Worm (Caenorhabditis elegans) whole organism, L2 larva: ENCODE measurements around the gene mrpl-35.
A peak's percentile ranks its signal among the peaks of the same experiment; 100 is the strongest.

Experiments used
- C34F6.9 ChIP-seq: fragments of 150-350 bp; optimal IDR thresholded peaks from 2 replicates; lab custom pipeline; 2014; ENCODE audit warnings: missing biosample characterization, missing genetic modification characterization
- F13H6.1 ChIP-seq: sonication (generic microtip); optimal IDR thresholded peaks from 2 replicates; lab custom pipeline; 2016; ENCODE audit warnings: missing genetic modification characterization, missing compliant biosample characterization
- R02D3.7 ChIP-seq: fragments of 150-350 bp; optimal IDR thresholded peaks from 2 replicates; lab custom pipeline; 2014; ENCODE audit warnings: missing biosample characterization, missing genetic modification characterization
- Y55F3AM.14 ChIP-seq: fragments of 200-800 bp; sonication (Bioruptor generic); optimal IDR thresholded peaks from 2 replicates; lab custom pipeline; 2018; ENCODE audit warnings: mild to moderate bottlenecking, missing genetic modification characterization, missing compliant biosample characterization
- ZK546.5 ChIP-seq: sonication (generic microtip); optimal IDR thresholded peaks from 2 replicates; lab custom pipeline; 2017; ENCODE audit warnings: missing biosample characterization, missing genetic modification characterization
- alr-1 ChIP-seq: fragments of 150-350 bp; optimal IDR thresholded peaks from 2 replicates; lab custom pipeline; 2014; ENCODE audit warnings: missing biosample characterization, missing genetic modification characterization
- aly-2 ChIP-seq: fragments of 150-350 bp; optimal IDR thresholded peaks from 2 replicates; lab custom pipeline; 2014; ENCODE audit warnings: missing biosample characterization, missing genetic modification characterization
- ama-1 ChIP-seq: fragments of 150-350 bp; optimal IDR thresholded peaks from 2 replicates; lab custom pipeline; 2018; ENCODE audit warnings: inconsistent platforms
- blmp-1 ChIP-seq: sonication (generic microtip); optimal IDR thresholded peaks from 2 replicates; lab custom pipeline; 2017; ENCODE audit warnings: missing genetic modification characterization, mild to moderate bottlenecking, missing compliant biosample characterization, antibody characterized with exemption, moderate library complexity; ENCODE audit not compliant: insufficient read depth
- ceh-16 ChIP-seq: fragments of 150-350 bp; optimal IDR thresholded peaks from 2 replicates; lab custom pipeline; 2014; ENCODE audit warnings: missing biosample characterization, missing genetic modification characterization
- ceh-82 ChIP-seq: fragments of 150-350 bp; optimal IDR thresholded peaks from 2 replicates; lab custom pipeline; 2014; ENCODE audit warnings: missing biosample characterization, missing genetic modification characterization
- crh-2 ChIP-seq: sonication (generic microtip); optimal IDR thresholded peaks from 2 replicates; lab custom pipeline; 2017; ENCODE audit warnings: missing biosample characterization, missing genetic modification characterization
- dmd-4 ChIP-seq: sonication (generic microtip); optimal IDR thresholded peaks from 2 replicates; lab custom pipeline; 2017; ENCODE audit warnings: missing biosample characterization, missing genetic modification characterization
- egl-27 ChIP-seq: sonication (generic microtip); optimal IDR thresholded peaks from 3 replicates; lab custom pipeline; 2017; ENCODE audit warnings: missing biosample characterization, missing genetic modification reagents, missing genetic modification characterization
- elt-1 ChIP-seq: fragments of 150-350 bp; optimal IDR thresholded peaks from 2 replicates; lab custom pipeline; 2014; ENCODE audit warnings: missing biosample characterization, missing genetic modification characterization
- elt-3 ChIP-seq: sonication (generic microtip); optimal IDR thresholded peaks from 2 replicates; lab custom pipeline; 2017; ENCODE audit warnings: missing biosample characterization, missing genetic modification characterization
- fos-1 ChIP-seq: fragments of 150-350 bp; optimal IDR thresholded peaks from 2 replicates; lab custom pipeline; 2014; ENCODE audit warnings: missing biosample characterization, missing genetic modification characterization
- gmeb-1 ChIP-seq: fragments of 150-350 bp; optimal IDR thresholded peaks from 2 replicates; lab custom pipeline; 2014; ENCODE audit warnings: missing biosample characterization, missing genetic modification characterization
- lin-11 ChIP-seq: fragments of 150-350 bp; sonication (generic microtip); optimal IDR thresholded peaks from 2 replicates; lab custom pipeline; 2014; ENCODE audit warnings: missing biosample characterization, missing genetic modification characterization, inconsistent platforms, mixed read lengths
- lin-13 ChIP-seq: fragments of 150-350 bp; optimal IDR thresholded peaks from 2 replicates; lab custom pipeline; 2014; ENCODE audit warnings: missing biosample characterization, missing genetic modification reagents, missing genetic modification characterization
- lin-39 ChIP-seq: fragments of 150-350 bp; optimal IDR thresholded peaks from 2 replicates; lab custom pipeline; 2014; ENCODE audit warnings: missing biosample characterization, missing genetic modification reagents, missing genetic modification characterization
- mab-5 ChIP-seq: fragments of 150-350 bp; optimal IDR thresholded peaks from 2 replicates; lab custom pipeline; 2014; ENCODE audit warnings: missing biosample characterization, missing genetic modification characterization
- mbf-1 ChIP-seq: sonication (generic microtip); optimal IDR thresholded peaks from 2 replicates; lab custom pipeline; 2017; ENCODE audit warnings: missing biosample characterization, missing genetic modification characterization
- mdl-1 ChIP-seq, 2 experiments: fragments of 150-350 bp in 1 of 2; sonication (generic microtip) in 1 of 2; optimal IDR thresholded peaks; 2 replicates each; lab custom pipeline; 2017; ENCODE audit warnings: missing biosample characterization in 2 of 2, missing genetic modification characterization in 2 of 2
- nhr-10 ChIP-seq: sonication (generic microtip); optimal IDR thresholded peaks from 2 replicates; lab custom pipeline; 2017; ENCODE audit warnings: missing biosample characterization, missing genetic modification characterization
- nhr-11 ChIP-seq: fragments of 150-350 bp; optimal IDR thresholded peaks from 2 replicates; lab custom pipeline; 2014; ENCODE audit warnings: missing biosample characterization, missing genetic modification characterization
- nhr-12 ChIP-seq: fragments of 150-350 bp; optimal IDR thresholded peaks from 2 replicates; lab custom pipeline; 2014; ENCODE audit warnings: missing biosample characterization, missing genetic modification characterization
- nhr-129 ChIP-seq: fragments of 150-350 bp; optimal IDR thresholded peaks from 2 replicates; lab custom pipeline; 2014; ENCODE audit warnings: missing biosample characterization, missing genetic modification characterization
- nhr-21 ChIP-seq: fragments of 150-350 bp; optimal IDR thresholded peaks from 2 replicates; lab custom pipeline; 2014; ENCODE audit warnings: missing biosample characterization, missing genetic modification characterization
- nhr-23 ChIP-seq: fragments of 150-350 bp; optimal IDR thresholded peaks from 2 replicates; lab custom pipeline; 2014; ENCODE audit warnings: missing biosample characterization, missing genetic modification reagents, missing genetic modification characterization
- nhr-237 ChIP-seq: fragments of 150-350 bp; optimal IDR thresholded peaks from 2 replicates; lab custom pipeline; 2014; ENCODE audit warnings: missing biosample characterization, missing genetic modification characterization
- nhr-25 ChIP-seq: fragments of 150-350 bp; sonication (generic microtip); optimal IDR thresholded peaks from 3 replicates; lab custom pipeline; 2014; ENCODE audit warnings: missing biosample characterization, missing genetic modification characterization
- nhr-6 ChIP-seq: fragments of 150-350 bp; optimal IDR thresholded peaks from 2 replicates; lab custom pipeline; 2014; ENCODE audit warnings: missing biosample characterization, missing genetic modification characterization
- nhr-77 ChIP-seq: fragments of 150-350 bp; optimal IDR thresholded peaks from 2 replicates; lab custom pipeline; 2014; ENCODE audit warnings: missing biosample characterization, missing genetic modification characterization
- peb-1 ChIP-seq: fragments of 150-350 bp; optimal IDR thresholded peaks from 2 replicates; lab custom pipeline; 2014; ENCODE audit warnings: missing biosample characterization, missing genetic modification characterization
- sem-4 ChIP-seq: fragments of 150-350 bp; optimal IDR thresholded peaks from 2 replicates; lab custom pipeline; 2014; ENCODE audit warnings: missing biosample characterization, missing genetic modification reagents, missing genetic modification characterization
- skn-1 ChIP-seq: sonication (generic microtip); optimal IDR thresholded peaks from 2 replicates; lab custom pipeline; 2017; ENCODE audit warnings: missing biosample characterization, missing genetic modification characterization
- sma-3 ChIP-seq: sonication (generic microtip); optimal IDR thresholded peaks from 2 replicates; lab custom pipeline; 2016; ENCODE audit warnings: missing genetic modification reagents, missing genetic modification characterization, missing compliant biosample characterization
- sma-9 ChIP-seq, 2 experiments: fragments of 150-350 bp in 1 of 2; sonication (generic microtip) in 1 of 2; optimal IDR thresholded peaks; 2 replicates each; lab custom pipeline; 2014 to 2016; ENCODE audit warnings: missing genetic modification characterization in 2 of 2, mild to moderate bottlenecking in 1 of 2, missing biosample characterization in 1 of 2, missing compliant biosample characterization in 1 of 2, missing genetic modification reagents in 1 of 2, moderate library complexity in 1 of 2
- snpc-4 ChIP-seq: fragments of 150-350 bp; optimal IDR thresholded peaks from 2 replicates; lab custom pipeline; 2014; ENCODE audit warnings: missing biosample characterization, missing genetic modification characterization
- unc-39 ChIP-seq: fragments of 150-350 bp; optimal IDR thresholded peaks from 2 replicates; lab custom pipeline; 2014; ENCODE audit warnings: missing biosample characterization, missing genetic modification characterization
- unc-55 ChIP-seq: fragments of 150-350 bp; sonication (generic microtip); optimal IDR thresholded peaks from 3 replicates; lab custom pipeline; 2014; ENCODE audit warnings: missing biosample characterization, missing genetic modification reagents, missing genetic modification characterization
- unc-62 ChIP-seq: fragments of 150-350 bp; optimal IDR thresholded peaks from 2 replicates; lab custom pipeline; 2014; ENCODE audit warnings: missing biosample characterization, missing genetic modification reagents, missing genetic modification characterization
- zag-1 ChIP-seq: fragments of 150-350 bp; optimal IDR thresholded peaks from 2 replicates; lab custom pipeline; 2014; ENCODE audit warnings: missing biosample characterization, missing genetic modification characterization
- ztf-1 ChIP-seq: fragments of 200-800 bp; sonication (Bioruptor generic); conservative IDR thresholded peaks from 2 replicates; pipeline ENCODE4 v1.3.6; 2022; ENCODE audit warnings: missing genetic modification characterization, missing compliant biosample characterization
- ztf-11 ChIP-seq: sonication (generic microtip); optimal IDR thresholded peaks from 2 replicates; lab custom pipeline; 2017; ENCODE audit warnings: missing biosample characterization, missing genetic modification characterization
- ztf-4 ChIP-seq: fragments of 150-350 bp; optimal IDR thresholded peaks from 2 replicates; lab custom pipeline; 2014; ENCODE audit warnings: missing biosample characterization, missing genetic modification characterization

Gene mrpl-35

DNA sequence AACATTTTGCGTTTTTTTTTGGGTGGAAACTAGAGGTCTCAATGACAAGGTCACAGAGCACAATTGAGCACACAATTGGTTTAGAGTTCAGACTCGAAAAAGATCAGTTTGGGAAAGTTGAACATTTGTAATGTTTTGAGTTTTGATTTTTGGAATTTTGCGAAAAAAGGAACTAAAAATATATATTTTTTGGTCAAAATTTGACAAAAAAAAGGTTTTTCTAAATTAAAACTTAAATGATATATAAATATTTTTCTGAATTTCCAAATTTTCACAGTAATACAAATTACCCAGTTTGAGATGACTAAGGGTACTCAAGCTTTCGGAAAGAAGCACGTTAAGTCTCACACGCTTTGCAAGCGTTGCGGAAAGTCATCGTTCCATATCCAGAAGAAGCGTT lies 18.3 kb downstream of the mrpl-35 start, which contains the start of gene rpl-37:
rpl-37 (plus strand) TSS at position 301 of the 400 bp plus-strand sequence.
- TF ChIP-seq nhr-10, result no peak
- no peak for TF ChIP-seq R02D3.7 (tag; lab: Kevin White, UChicago)
- no peak for TF ChIP-seq nhr-237 (tag; lab: Kevin White, UChicago)
- TF ChIP-seq snpc-4 (tag; lab: Kevin White, UChicago), result no peak
- no peak for TF ChIP-seq lin-39
- no peak for TF ChIP-seq ama-1 (lab: Kevin White, UChicago)
- no peak for TF ChIP-seq zag-1 (tag; lab: Kevin White, UChicago)
- no peak for TF ChIP-seq mab-5 (tag; lab: Kevin White, UChicago)
- no peak for TF ChIP-seq C34F6.9
- no peak for TF ChIP-seq ZK546.5 (tag; lab: Kevin White, UChicago)
- no peak for TF ChIP-seq nhr-23 (tag; lab: Kevin White, UChicago)
- no peak for TF ChIP-seq Y55F3AM.14

DNA sequence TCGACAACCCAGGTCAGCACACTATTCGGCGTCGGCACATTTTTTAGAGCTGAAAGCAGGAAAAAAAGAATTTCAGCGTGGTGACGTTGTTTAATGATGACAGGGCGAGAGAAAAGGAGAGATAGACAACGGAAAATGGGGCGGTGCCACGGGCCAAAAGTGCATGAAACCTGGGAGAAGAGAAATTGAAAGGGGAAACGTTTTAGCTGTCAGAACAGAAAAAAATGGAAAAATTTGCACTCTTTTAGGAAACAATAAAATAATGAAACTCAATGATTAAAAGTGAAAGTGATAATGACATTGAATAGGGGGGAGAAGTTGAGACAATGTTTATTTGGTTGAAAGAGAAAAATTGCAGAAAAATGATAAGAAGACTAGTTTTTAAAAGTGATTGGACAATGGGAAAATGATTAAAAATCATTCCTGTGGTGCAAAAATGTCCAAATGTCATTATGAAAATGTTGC lies 19.7 kb downstream of the mrpl-35 start, which contains the start of gene pitp-1:
pitp-1 (minus strand) TSS at position 51 of the 465 bp plus-strand sequence.
- TF ChIP-seq zag-1 (tag; lab: Kevin White, UChicago) (no peak), F13H6.1 (tag; lab: Kevin White, UChicago) (peak; percentile 15), mab-5 (tag; lab: Kevin White, UChicago) (no peak), blmp-1 (tag; lab: Kevin White, UChicago) (peak; percentile 70), ama-1 (lab: Kevin White, UChicago) (no peak), lin-11 (no peak), Y55F3AM.14 (no peak), crh-2 (tag; lab: Kevin White, UChicago) (peak; percentile 0), fos-1 (tag; lab: Kevin White, UChicago) (peak; percentile 76), nhr-12 (tag; lab: Kevin White, UChicago) (no peak), C34F6.9 (no peak)

ce11 chrIII:3532035-3532434 lies 22.0 kb downstream of the mrpl-35 start:
- TF ChIP-seq ztf-4 (tag; lab: Kevin White, UChicago), result no peak
- TF ChIP-seq nhr-11 (tag; lab: Kevin White, UChicago), result no peak
- no peak for TF ChIP-seq ztf-1 (GFP tag; lab: Robert Waterston, UW)
- TF ChIP-seq nhr-25 (tag; lab: Kevin White, UChicago), result no peak
- TF ChIP-seq skn-1 (tag; lab: Kevin White, UChicago), result no peak
- peak; percentile 47 for TF ChIP-seq fos-1 (tag; lab: Kevin White, UChicago)
- peak; percentile 84 for TF ChIP-seq unc-55 (GFP tag; lab: Kevin White, UChicago)
- TF ChIP-seq blmp-1 (tag; lab: Kevin White, UChicago), result no peak
- no peak for TF ChIP-seq nhr-237 (tag; lab: Kevin White, UChicago)
- TF ChIP-seq mdl-1 (tag; optimal IDR thresholded peaks at IDR 0.05; lab: Kevin White, UChicago), result peak in 1 of 2 experiments; percentile 11
- peak; percentile 68 for TF ChIP-seq sma-9 (GFP tag; optimal IDR thresholded peaks at IDR 0.05; lab: Kevin White, UChicago)
- no peak for TF ChIP-seq sma-9 (tag; optimal IDR thresholded peaks at IDR 0.05; lab: Kevin White, UChicago)
- no peak for TF ChIP-seq nhr-77 (tag; lab: Kevin White, UChicago)
- no peak for TF ChIP-seq mbf-1 (tag; lab: Kevin White, UChicago)
- TF ChIP-seq dmd-4 (tag; lab: Kevin White, UChicago), result no peak
- TF ChIP-seq elt-3 (tag; lab: Kevin White, UChicago), result no peak
- TF ChIP-seq nhr-21 (tag; lab: Kevin White, UChicago), result peak; percentile 5
- peak; percentile 75 for TF ChIP-seq crh-2 (tag; lab: Kevin White, UChicago)
- TF ChIP-seq snpc-4 (tag; lab: Kevin White, UChicago), result no peak
- TF ChIP-seq lin-39, result no peak
- no peak for TF ChIP-seq sem-4 (tag; lab: Kevin White, UChicago)
- TF ChIP-seq nhr-23 (tag; lab: Kevin White, UChicago), result no peak
- no peak for TF ChIP-seq sma-3 (GFP tag; lab: Kevin White, UChicago)
- TF ChIP-seq nhr-12 (tag; lab: Kevin White, UChicago), result no peak
- TF ChIP-seq ztf-11 (tag; lab: Kevin White, UChicago), result no peak
- no peak for TF ChIP-seq ama-1 (lab: Kevin White, UChicago)
- TF ChIP-seq unc-62 (GFP tag; lab: Kevin White, UChicago), result no peak
- peak; percentile 18 for TF ChIP-seq mab-5 (tag; lab: Kevin White, UChicago)
- TF ChIP-seq nhr-129, result peak; percentile 91
- TF ChIP-seq nhr-10, result no peak
- peak; percentile 45 for TF ChIP-seq lin-13 (GFP tag; lab: Kevin White, UChicago)
- peak; percentile 58 for TF ChIP-seq zag-1 (tag; lab: Kevin White, UChicago)
- no peak for TF ChIP-seq peb-1 (tag; lab: Kevin White, UChicago)
- peak; percentile 62 for TF ChIP-seq egl-27
- no peak for TF ChIP-seq ceh-82
- no peak for TF ChIP-seq ceh-16 (tag; lab: Kevin White, UChicago)
- no peak for TF ChIP-seq ZK546.5 (tag; lab: Kevin White, UChicago)
- TF ChIP-seq R02D3.7 (tag; lab: Kevin White, UChicago), result no peak
- peak; percentile 57 for TF ChIP-seq lin-11
- no peak for TF ChIP-seq elt-1
- no peak for TF ChIP-seq alr-1 (tag; lab: Kevin White, UChicago)
- TF ChIP-seq aly-2, result no peak
- no peak for TF ChIP-seq unc-39 (tag; lab: Kevin White, UChicago)
- TF ChIP-seq gmeb-1 (tag; lab: Kevin White, UChicago), result no peak
- TF ChIP-seq F13H6.1 (tag; lab: Kevin White, UChicago), result peak; percentile 77
- peak; percentile 92 for TF ChIP-seq C34F6.9
- TF ChIP-seq nhr-6 (tag; lab: Kevin White, UChicago), result peak; percentile 9
